Fruit fly (Drosophila melanogaster) whole organism, prepupa: ENCODE results near the gene Dlg5.

ENCODE experiments used
- CG8319 ChIP-seq: fragments of 200-800 bp; sonication (Bioruptor generic); optimal IDR thresholded peaks from 3 replicates; lab custom pipeline; 2016; ENCODE audit warnings: missing biosample characterization, missing genetic modification characterization
- CG9139 ChIP-seq: fragments of 200-800 bp; sonication (Bioruptor generic); optimal IDR thresholded peaks from 3 replicates; lab custom pipeline; 2017; ENCODE audit warnings: missing biosample characterization, mild to moderate bottlenecking, missing genetic modification characterization
- Hr4 ChIP-seq: fragments of 200-800 bp; sonication (Bioruptor generic); optimal IDR thresholded peaks from 3 replicates; lab custom pipeline; 2016; ENCODE audit warnings: missing biosample characterization, missing genetic modification characterization
- Sox14 ChIP-seq: fragments of 200-800 bp; sonication (Bioruptor generic); optimal IDR thresholded peaks from 3 replicates; lab custom pipeline; 2016; ENCODE audit warnings: missing biosample characterization, missing genetic modification characterization
- achi ChIP-seq: fragments of 200-800 bp; sonication (Bioruptor generic); optimal IDR thresholded peaks from 3 replicates; lab custom pipeline; 2016; ENCODE audit warnings: missing biosample characterization, missing genetic modification characterization
- fd85E ChIP-seq: fragments of 200-800 bp; sonication (Bioruptor generic); optimal IDR thresholded peaks from 3 replicates; lab custom pipeline; 2016; ENCODE audit warnings: missing biosample characterization, missing genetic modification characterization

DNA sequence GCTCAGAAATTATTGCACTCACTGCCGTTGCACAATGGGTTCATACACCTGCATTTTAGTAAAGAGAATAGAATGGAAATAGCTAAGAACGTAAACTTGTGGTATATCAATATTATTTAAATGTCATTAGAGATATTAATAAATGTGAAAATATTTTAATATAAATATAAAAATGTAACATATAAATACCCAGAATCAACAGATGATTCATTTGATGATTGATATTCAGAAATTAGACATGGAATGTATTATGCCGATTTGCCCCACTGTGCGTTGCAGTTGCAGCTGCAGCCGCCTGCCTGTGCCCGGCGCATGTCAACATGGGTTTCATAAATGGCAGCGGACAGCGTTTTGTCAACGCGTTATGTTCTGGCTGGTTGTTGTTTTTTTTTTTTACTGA is 46.9 kb downstream of the Dlg5 start:
- peak; percentile 38 for TF ChIP-seq achi (GFP tag; lab: Kevin White, UChicago)
- no peak for TF ChIP-seq Sox14
- TF ChIP-seq CG8319 = no peak
- TF ChIP-seq fd85E (GFP tag; lab: Kevin White, UChicago) = no peak
- no peak for TF ChIP-seq CG9139 (GFP tag; lab: Kevin White, UChicago)
- TF ChIP-seq Hr4 = no peak
